Fruit fly (Drosophila melanogaster): ENCODE measurements around the gene Nca.

The Nca gene

DNA sequence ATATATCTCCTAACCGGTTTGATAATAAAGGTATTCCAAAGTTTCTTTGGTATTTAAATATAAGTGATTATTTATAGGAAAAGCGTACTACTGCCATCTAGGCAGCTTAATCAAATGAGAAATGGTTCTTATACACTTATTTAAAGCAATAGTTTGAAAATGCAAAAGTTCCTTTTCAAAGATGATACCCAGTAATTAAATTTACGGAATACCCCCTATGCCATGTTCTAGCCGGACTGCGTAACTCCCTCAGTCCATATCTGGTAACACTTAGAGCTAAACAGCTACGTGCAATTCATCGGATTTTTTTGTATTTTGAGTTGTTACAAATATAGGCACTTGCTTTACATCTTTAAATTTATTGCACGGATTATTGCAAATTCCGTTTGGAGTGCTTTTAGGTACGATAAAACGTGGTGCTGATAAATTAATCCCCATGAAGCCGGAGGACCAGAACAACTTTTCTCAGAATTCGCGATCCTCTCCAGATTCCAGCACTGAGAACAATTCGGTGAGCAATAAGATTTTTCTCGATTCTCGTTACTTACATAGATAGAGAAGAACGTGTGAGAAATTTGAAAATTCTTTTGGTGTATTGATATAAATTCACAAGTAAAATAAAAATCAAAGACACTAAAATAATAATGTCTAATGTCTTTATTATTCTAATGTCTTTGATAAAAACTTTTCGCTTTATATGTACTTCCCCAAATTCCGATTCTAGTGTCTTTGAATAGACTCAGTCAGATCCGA lies 11.0 kb downstream of the Nca start, which contains the start of gene CG7668 (continued):
- TF ChIP-seq esn (GFP tag; optimal IDR thresholded peaks at IDR 0.05), result peak; percentile 96
- peak; percentile 84 for TF ChIP-seq CG7368 (GFP tag; optimal IDR thresholded peaks at IDR 0.05)
- TF ChIP-seq CG34406 (GFP tag; optimal IDR thresholded peaks at IDR 0.05), result peak; percentile 92
- TF ChIP-seq Hr39 (GFP tag; optimal IDR thresholded peaks at IDR 0.05), result peak; percentile 92
- peak; percentile 93 for TF ChIP-seq CG3919 (GFP tag; optimal IDR thresholded peaks at IDR 0.05)
- peak; percentile 91 for TF ChIP-seq Hr4 (GFP tag; optimal IDR thresholded peaks at IDR 0.05)
- TF ChIP-seq Ets96B (tag; optimal IDR thresholded peaks at IDR 0.05), result peak; percentile 93
- peak; percentile 89 for TF ChIP-seq CG10631 (GFP tag; optimal IDR thresholded peaks at IDR 0.05)
- TF ChIP-seq CG6792 (GFP tag; optimal IDR thresholded peaks at IDR 0.05), result peak; percentile 88
- peak; percentile 82 for TF ChIP-seq Eip93F (GFP tag; optimal IDR thresholded peaks at IDR 0.05)
- TF ChIP-seq CG6808 (GFP tag; optimal IDR thresholded peaks at IDR 0.05), result peak; percentile 87
- TF ChIP-seq topi (GFP tag; optimal IDR thresholded peaks at IDR 0.05), result peak; percentile 93
- peak; percentile 83 for TF ChIP-seq CG9139 (GFP tag; optimal IDR thresholded peaks at IDR 0.05)
- peak; percentile 97 for TF ChIP-seq Eip78C (GFP tag)
- peak; percentile 92 for TF ChIP-seq OdsH (GFP tag; optimal IDR thresholded peaks at IDR 0.05)
- TF ChIP-seq Blimp-1 (GFP tag; optimal IDR thresholded peaks at IDR 0.05), result peak; percentile 79
- TF ChIP-seq salr (GFP tag; optimal IDR thresholded peaks at IDR 0.05), result peak in 1 of 2 experiments; percentile 80
- peak; percentile 92 for TF ChIP-seq Met (GFP tag; optimal IDR thresholded peaks at IDR 0.05)
- TF ChIP-seq Smox (GFP tag; optimal IDR thresholded peaks at IDR 0.05), result peak; percentile 92
- peak; percentile 87 for TF ChIP-seq Sox15 (GFP tag; optimal IDR thresholded peaks at IDR 0.05)
- TF ChIP-seq vri (GFP tag; optimal IDR thresholded peaks at IDR 0.05), result peak; percentile 86
- TF ChIP-seq fkh (GFP tag; optimal IDR thresholded peaks at IDR 0.05), result peak; percentile 55
- no peak for TF ChIP-seq CG16779 (tag; optimal IDR thresholded peaks at IDR 0.05)
- peak; percentile 90 for TF ChIP-seq CG6276 (GFP tag; optimal IDR thresholded peaks at IDR 0.05)
- peak; percentile 92 for TF ChIP-seq CG15336 (GFP tag; IDR thresholded peaks at IDR 0.05)
- no peak for TF ChIP-seq svp (GFP tag)
- peak; percentile 89 for TF ChIP-seq cyc (GFP tag; optimal IDR thresholded peaks at IDR 0.05)
- TF ChIP-seq CG11902 (GFP tag; optimal IDR thresholded peaks at IDR 0.05), result peak; percentile 82
- peak; percentile 92 for TF ChIP-seq CG8119 (GFP tag; IDR thresholded peaks at IDR 0.05)
- TF ChIP-seq CG32006 (GFP tag; optimal IDR thresholded peaks at IDR 0.05), result no peak
- TF ChIP-seq CG11294 (GFP tag; IDR thresholded peaks at IDR 0.05), result no peak; the same call in 1 of the 2 replicates
- peak; percentile 92 for TF ChIP-seq Eip75B (GFP tag; optimal IDR thresholded peaks at IDR 0.05)

dm6 chr3L:20003235-20003493 lies 11.5 kb downstream of the Nca start:
- TF ChIP-seq CG10669 (GFP tag; optimal IDR thresholded peaks at IDR 0.05) (peak; percentile 0), CG11902 (GFP tag; optimal IDR thresholded peaks at IDR 0.05) (no peak), Hr4 (GFP tag; optimal IDR thresholded peaks at IDR 0.05) (no peak)

dm6 chr3L:20004442-20004869 lies 12.8 kb downstream of the Nca start:
- TF ChIP-seq Sox102F (GFP tag; optimal IDR thresholded peaks at IDR 0.05) (no peak), Eip78C (GFP tag) (peak; percentile 61)

dm6 chr3L:20005033-20005782 lies 13.5 kb downstream of the Nca start, which contains the start of gene kug:
TSS of gene kug (plus strand) at chr3L:20005301.
- TF ChIP-seq dac (GFP tag; optimal IDR thresholded peaks at IDR 0.05) (no peak), CG15336 (GFP tag; IDR thresholded peaks at IDR 0.05) (no peak), fd59A (GFP tag; optimal IDR thresholded peaks at IDR 0.05) (no peak), Smox (GFP tag; optimal IDR thresholded peaks at IDR 0.05) (no peak), Blimp-1 (GFP tag; optimal IDR thresholded peaks at IDR 0.05) (no peak)

Measured in whole organism, prepupa.